Worm (Caenorhabditis elegans) whole organism, L3 larva: ENCODE results near the gene btb-10.
"Not testable (repeated sequence)": the region's sequence is repeated elsewhere in the genome, so short reads cannot be mapped to it uniquely, and the experiment has no call there.

Source experiments
- R02D3.7 ChIP-seq: fragments of 150-350 bp; optimal IDR thresholded peaks from 2 replicates; lab custom pipeline; 2014; ENCODE audit warnings: missing biosample characterization, missing genetic modification characterization
- ama-1 ChIP-seq: fragments of 150-350 bp; optimal IDR thresholded peaks from 2 replicates; lab custom pipeline; 2018
- ceh-16 ChIP-seq: sonication (generic microtip); optimal IDR thresholded peaks from 2 replicates; lab custom pipeline; 2017; ENCODE audit warnings: missing biosample characterization, missing genetic modification characterization
- ceh-28 ChIP-seq: fragments of 150-350 bp; optimal IDR thresholded peaks from 2 replicates; lab custom pipeline; 2014; ENCODE audit warnings: missing biosample characterization, missing genetic modification reagents, missing genetic modification characterization
- ceh-82 ChIP-seq: fragments of 150-350 bp; optimal IDR thresholded peaks from 2 replicates; lab custom pipeline; 2014; ENCODE audit warnings: missing biosample characterization, missing genetic modification characterization
- ceh-9 ChIP-seq: sonication (generic microtip); optimal IDR thresholded peaks from 2 replicates; lab custom pipeline; 2018; ENCODE audit warnings: missing biosample characterization, missing genetic modification characterization
- egl-27 ChIP-seq: sonication (generic microtip); optimal IDR thresholded peaks from 4 replicates; lab custom pipeline; 2017; ENCODE audit warnings: missing biosample characterization, missing genetic modification reagents, missing genetic modification characterization
- egl-5 ChIP-seq: fragments of 150-350 bp; optimal IDR thresholded peaks from 2 replicates; lab custom pipeline; 2017; ENCODE audit warnings: missing biosample characterization, missing genetic modification reagents, missing genetic modification characterization, inconsistent platforms
- elt-1 ChIP-seq: fragments of 150-350 bp; optimal IDR thresholded peaks from 2 replicates; lab custom pipeline; 2014; ENCODE audit warnings: missing biosample characterization, missing genetic modification characterization
- elt-2 ChIP-seq: sonication (generic microtip); optimal IDR thresholded peaks from 2 replicates; lab custom pipeline; 2016; ENCODE audit warnings: missing genetic modification reagents, mild to moderate bottlenecking, missing genetic modification characterization, missing compliant biosample characterization
- elt-3 ChIP-seq, 3 experiments: fragments of 150-350 bp in 1 of 3; sonication (generic microtip) in 2 of 3; optimal IDR thresholded peaks; 2 replicates in 2 of 3; 4 replicates in 1 of 3; lab custom pipeline; 2014 to 2017; ENCODE audit warnings: missing biosample characterization in 3 of 3, missing genetic modification characterization in 3 of 3
- fos-1 ChIP-seq: fragments of 150-350 bp; optimal IDR thresholded peaks from 2 replicates; lab custom pipeline; 2014; ENCODE audit warnings: missing biosample characterization, missing genetic modification characterization
- hmg-11 ChIP-seq: sonication (generic microtip); optimal IDR thresholded peaks from 2 replicates; lab custom pipeline; 2016; ENCODE audit warnings: missing genetic modification characterization, missing compliant biosample characterization
- jun-1 ChIP-seq: fragments of 150-350 bp; optimal IDR thresholded peaks from 2 replicates; lab custom pipeline; 2014; ENCODE audit warnings: missing biosample characterization, missing genetic modification reagents, missing genetic modification characterization
- lin-15B ChIP-seq: fragments of 150-350 bp; optimal IDR thresholded peaks from 2 replicates; lab custom pipeline; 2014; ENCODE audit warnings: missing biosample characterization, missing genetic modification characterization
- lsy-12 ChIP-seq: sonication (generic microtip); optimal IDR thresholded peaks from 2 replicates; lab custom pipeline; 2016; ENCODE audit warnings: mild to moderate bottlenecking, missing genetic modification characterization, missing compliant biosample characterization
- mdl-1 ChIP-seq: fragments of 150-350 bp; optimal IDR thresholded peaks from 2 replicates; lab custom pipeline; 2014; ENCODE audit warnings: missing biosample characterization, missing genetic modification characterization
- mml-1 ChIP-seq: fragments of 150-350 bp; sonication (generic microtip); optimal IDR thresholded peaks from 3 replicates; lab custom pipeline; 2014; ENCODE audit warnings: missing biosample characterization, missing genetic modification characterization
- nhr-11 ChIP-seq: fragments of 150-350 bp; optimal IDR thresholded peaks from 2 replicates; lab custom pipeline; 2014; ENCODE audit warnings: missing biosample characterization, missing genetic modification characterization
- nhr-12 ChIP-seq: fragments of 150-350 bp; optimal IDR thresholded peaks from 2 replicates; lab custom pipeline; 2014; ENCODE audit warnings: missing biosample characterization, missing genetic modification characterization
- nhr-237 ChIP-seq: fragments of 150-350 bp; optimal IDR thresholded peaks from 2 replicates; lab custom pipeline; 2014; ENCODE audit warnings: missing biosample characterization, missing genetic modification characterization
- nhr-25 ChIP-seq: sonication (generic microtip); optimal IDR thresholded peaks from 2 replicates; lab custom pipeline; 2017; ENCODE audit warnings: missing biosample characterization, missing genetic modification characterization
- nhr-43 ChIP-seq: sonication (generic microtip); optimal IDR thresholded peaks from 2 replicates; lab custom pipeline; 2016; ENCODE audit warnings: mild to moderate bottlenecking, missing genetic modification characterization, missing compliant biosample characterization; ENCODE audit not compliant: poor library complexity, severe bottlenecking
- nhr-77 ChIP-seq: fragments of 150-350 bp; optimal IDR thresholded peaks from 2 replicates; lab custom pipeline; 2014; ENCODE audit warnings: missing biosample characterization, missing genetic modification characterization
- pha-4 ChIP-seq: fragments of 150-350 bp; optimal IDR thresholded peaks from 2 replicates; lab custom pipeline; 2014; ENCODE audit warnings: missing biosample characterization, missing genetic modification reagents, missing genetic modification characterization
- pqm-1 ChIP-seq: fragments of 150-350 bp; optimal IDR thresholded peaks from 2 replicates; lab custom pipeline; 2017; ENCODE audit warnings: missing biosample characterization, missing genetic modification characterization, inconsistent platforms
- sea-2 ChIP-seq: fragments of 150-350 bp; sonication (generic microtip); optimal IDR thresholded peaks from 4 replicates; lab custom pipeline; 2014; ENCODE audit warnings: missing biosample characterization, missing genetic modification reagents, missing genetic modification characterization
- skn-1 ChIP-seq: fragments of 150-350 bp; optimal IDR thresholded peaks from 2 replicates; lab custom pipeline; 2014; ENCODE audit warnings: missing biosample characterization, missing genetic modification characterization
- snpc-4 ChIP-seq: fragments of 150-350 bp; optimal IDR thresholded peaks from 2 replicates; lab custom pipeline; 2014; ENCODE audit warnings: missing biosample characterization, missing genetic modification characterization
- tbx-2 ChIP-seq: sonication (generic microtip); optimal IDR thresholded peaks from 2 replicates; lab custom pipeline; 2016; ENCODE audit warnings: mild to moderate bottlenecking, missing genetic modification characterization, missing compliant biosample characterization
- unc-39 ChIP-seq: sonication (generic microtip); optimal IDR thresholded peaks from 4 replicates; lab custom pipeline; 2017; ENCODE audit warnings: missing biosample characterization, missing genetic modification characterization
- zag-1 ChIP-seq: fragments of 150-350 bp; optimal IDR thresholded peaks from 2 replicates; lab custom pipeline; 2014; ENCODE audit warnings: missing biosample characterization, missing genetic modification characterization
- ztf-11 ChIP-seq: fragments of 150-350 bp; optimal IDR thresholded peaks from 2 replicates; lab custom pipeline; 2014; ENCODE audit warnings: missing biosample characterization, missing genetic modification characterization
- ztf-4 ChIP-seq: fragments of 150-350 bp; optimal IDR thresholded peaks from 2 replicates; lab custom pipeline; 2014; ENCODE audit warnings: missing biosample characterization, missing genetic modification characterization

The btb-10 gene

DNA sequence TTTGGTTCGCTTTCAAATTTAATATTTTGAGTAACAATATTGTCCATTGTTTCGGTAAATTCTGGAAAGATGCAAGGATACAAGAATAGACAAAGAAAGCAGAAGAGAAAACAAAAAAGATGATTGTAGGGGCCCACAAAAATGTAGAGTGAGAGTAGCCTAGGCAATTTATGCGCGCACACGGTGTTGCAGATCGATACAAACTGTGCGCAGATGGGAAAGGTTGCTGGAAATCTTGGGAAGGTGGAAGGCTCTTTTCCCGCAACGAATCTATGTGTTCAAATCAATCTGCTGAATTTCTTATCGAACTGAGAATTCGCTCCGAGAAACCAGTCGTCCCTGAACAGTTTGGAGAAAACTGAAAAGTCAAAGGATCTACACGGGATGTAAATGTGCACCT is at the start of gene btb-10:
btb-10 (minus strand) TSS at position 101 of the 400 bp plus-strand sequence.
- TF ChIP-seq ztf-11; fos-1 (tag; lab: Kevin White, UChicago); lsy-12 (tag; lab: Kevin White, UChicago): not testable (repeated sequence)

DNA sequence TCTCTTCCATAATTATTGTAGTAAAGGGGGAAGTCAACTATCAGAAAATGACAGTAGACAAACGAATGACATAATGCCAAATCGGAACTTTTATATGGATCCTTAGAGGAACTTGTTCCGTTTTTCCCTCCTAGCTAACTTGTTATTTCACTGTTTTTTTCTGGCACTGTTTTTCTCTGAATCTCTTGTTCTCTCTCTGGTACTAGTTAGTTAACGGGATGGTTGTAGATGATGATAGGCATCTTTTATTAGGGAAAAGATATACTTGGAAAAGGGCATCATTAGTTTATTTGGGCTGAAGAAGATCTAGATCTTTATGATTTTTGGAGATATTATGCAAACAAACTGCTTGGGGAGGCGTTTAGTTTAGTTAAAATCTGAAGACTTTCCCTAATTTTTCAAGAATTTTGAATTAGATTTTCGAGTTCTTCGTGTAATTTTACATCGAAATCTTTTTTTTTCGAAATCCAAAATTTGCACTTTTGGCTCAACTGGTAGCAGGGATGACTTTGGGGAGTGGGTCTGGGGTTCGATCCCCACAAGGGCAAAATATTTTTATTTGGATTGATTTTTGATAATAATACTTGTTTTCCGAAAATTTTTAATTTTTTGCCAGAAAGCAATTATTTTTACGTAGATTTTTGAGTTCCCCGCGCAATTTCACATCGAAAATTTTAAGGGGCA is 46.5 kb upstream of the btb-10 start, which contains the start of gene col-40:
col-40 (minus strand) TSS at position 51 of the 684 bp plus-strand sequence.
- no peak for TF ChIP-seq zag-1 (tag; lab: Kevin White, UChicago)

DNA sequence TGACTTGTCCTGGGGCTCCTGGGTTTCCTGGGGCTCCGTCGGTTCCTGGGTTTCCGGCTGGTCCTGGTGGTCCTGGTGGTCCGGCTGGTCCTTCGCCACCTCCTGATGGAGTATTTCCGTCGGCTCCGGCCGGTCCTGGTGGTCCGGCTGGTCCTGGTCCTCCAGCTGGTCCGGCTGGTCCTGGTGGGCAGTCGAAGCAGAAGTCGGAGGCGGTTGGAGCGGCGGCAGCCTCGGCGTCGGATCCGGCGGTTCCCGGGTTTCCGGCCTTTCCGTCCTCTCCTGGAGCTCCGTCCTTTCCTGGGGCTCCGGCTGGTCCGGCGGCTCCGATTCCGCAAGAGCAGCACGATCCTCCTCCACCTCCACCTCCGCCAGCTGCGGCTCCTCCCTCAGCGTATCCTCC is 44.7 kb upstream of the btb-10 start:
- TF ChIP-seq lsy-12 (tag; lab: Kevin White, UChicago) (no peak), lin-15B (tag; lab: Kevin White, UChicago) (no peak), R02D3.7 (tag; lab: Kevin White, UChicago) (no peak), mml-1 (no peak), pha-4 (tag; lab: Kevin White, UChicago) (no peak), nhr-43 (tag; lab: Kevin White, UChicago) (no peak), snpc-4 (no peak), jun-1 (no peak), nhr-77 (tag; lab: Kevin White, UChicago) (no peak), nhr-12 (tag; lab: Kevin White, UChicago) (no peak), nhr-25 (tag; lab: Kevin White, UChicago) (no peak), unc-39 (tag; lab: Kevin White, UChicago) (no peak), egl-5 (no peak), ceh-28 (tag; lab: Kevin White, UChicago) (no peak), ceh-82 (no peak), ceh-9 (tag; lab: Kevin White, UChicago) (no peak)

DNA sequence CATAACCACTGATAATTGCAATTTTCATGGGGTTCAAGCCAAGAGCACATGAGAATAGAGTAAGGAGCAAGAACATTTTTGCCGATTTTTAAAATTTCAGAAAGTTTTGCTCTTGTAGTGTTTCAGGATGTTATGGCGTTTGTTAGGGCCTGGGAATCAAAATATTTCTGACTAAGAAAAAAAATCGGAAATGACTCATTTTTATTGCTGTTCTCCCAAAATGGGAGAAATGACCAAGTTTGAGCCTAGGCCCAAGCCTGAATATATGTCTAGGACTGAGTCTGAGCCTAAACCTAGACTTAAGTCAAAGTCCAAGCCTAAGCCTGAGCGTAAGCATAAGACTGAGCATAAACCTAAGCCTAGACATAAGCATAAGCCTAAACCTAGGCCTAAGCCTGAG is 43.8 kb upstream of the btb-10 start, which contains the start of gene T13B5.9:
T13B5.9 (minus strand) TSS at position 101 of the 400 bp plus-strand sequence.
- TF ChIP-seq nhr-12 (tag; lab: Kevin White, UChicago) (no peak), ztf-4 (no peak)

ce11 chrII:1103484-1104100 is 43.0 kb upstream of the btb-10 start:
- peak; percentile 58 for TF ChIP-seq egl-27 (tag; lab: Kevin White, UChicago)
- TF ChIP-seq nhr-237 (tag; lab: Kevin White, UChicago): no peak
- TF ChIP-seq pha-4 (tag; lab: Kevin White, UChicago): peak; percentile 74
- TF ChIP-seq fos-1 (tag; lab: Kevin White, UChicago): peak; percentile 78
- TF ChIP-seq elt-2 (tag; lab: Kevin White, UChicago): peak; percentile 100
- peak; percentile 96 for TF ChIP-seq jun-1
- peak; percentile 100 for TF ChIP-seq pqm-1 (tag; lab: Kevin White, UChicago)
- TF ChIP-seq ztf-11: no peak
- TF ChIP-seq, all 47 proteins: peak for 6

- no peak for TF ChIP-seq hmg-11 (tag; lab: Kevin White, UChicago)
Measured at ce11 chrII:1102209-1102608, 41.6 kb upstream of the btb-10 start.

DNA sequence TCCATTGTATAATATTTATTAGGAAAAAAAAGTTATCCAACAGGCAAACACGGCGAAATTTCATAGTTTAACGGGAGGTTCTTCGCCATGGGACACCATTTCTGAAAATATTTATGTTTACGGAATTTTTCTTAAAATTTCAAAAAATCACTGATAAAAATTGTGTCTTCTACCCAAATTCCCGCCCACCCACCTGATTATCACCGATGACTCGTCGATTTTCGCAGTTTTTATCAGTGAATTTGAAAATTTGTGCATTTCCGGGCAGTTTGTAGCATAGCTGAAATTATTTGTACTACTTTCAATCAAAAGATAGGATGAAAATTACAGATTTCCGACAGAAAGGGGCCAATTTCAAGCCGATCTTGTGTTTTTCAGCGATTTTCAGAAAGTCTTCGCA is 40.8 kb upstream of the btb-10 start:
- TF ChIP-seq skn-1 (tag; lab: Kevin White, UChicago) (no peak), tbx-2 (tag; lab: Kevin White, UChicago) (no peak), elt-3 (tag; optimal IDR thresholded peaks at IDR 0.05; lab: Kevin White, UChicago) (no peak), mdl-1 (no peak), nhr-12 (tag; lab: Kevin White, UChicago) (no peak), mml-1 (no peak), ceh-82 (no peak), zag-1 (tag; lab: Kevin White, UChicago) (no peak), sea-2 (GFP tag; lab: Kevin White, UChicago) (no peak), snpc-4 (no peak), pqm-1 (tag; lab: Kevin White, UChicago) (peak; percentile 47), ama-1 (lab: Kevin White, UChicago) (no peak), nhr-237 (tag; lab: Kevin White, UChicago) (no peak), pha-4 (tag; lab: Kevin White, UChicago) (no peak), elt-1 (tag; lab: Kevin White, UChicago) (no peak), unc-39 (tag; lab: Kevin White, UChicago) (no peak), nhr-11 (no peak), fos-1 (tag; lab: Kevin White, UChicago) (no peak), jun-1 (peak; percentile 14), elt-2 (tag; lab: Kevin White, UChicago) (peak; percentile 91), ceh-16 (tag; lab: Kevin White, UChicago) (no peak), R02D3.7 (tag; lab: Kevin White, UChicago) (no peak)
- TF ChIP-seq, all 47 proteins: peak for 3
